Worm (Caenorhabditis elegans) whole organism, young adult: ENCODE data around the gene ddo-2.

Experiments
- B0261.1 ChIP-seq: sonication (generic microtip); optimal IDR thresholded peaks from 2 replicates; lab custom pipeline; 2016; ENCODE audit warnings: mild to moderate bottlenecking, missing genetic modification characterization, moderate library complexity, missing compliant biosample characterization
- C06A6.2 ChIP-seq: fragments of 200-800 bp; sonication (Bioruptor generic); conservative IDR thresholded peaks from 2 replicates; pipeline ENCODE4 v1.3.6; 2022; ENCODE audit warnings: missing genetic modification characterization, missing compliant biosample characterization
- T07F8.4 ChIP-seq: sonication (generic microtip); optimal IDR thresholded peaks from 2 replicates; lab custom pipeline; 2016; ENCODE audit warnings: mild to moderate bottlenecking, missing genetic modification characterization, moderate library complexity, missing compliant biosample characterization
- Y56A3A.18 ChIP-seq: fragments of 200-800 bp; sonication (Bioruptor generic); IDR thresholded peaks from 2 replicates; pipeline ENCODE4 v1.3.6; 2022; ENCODE audit warnings: missing genetic modification reagents, missing genetic modification characterization, missing compliant biosample characterization
- Y95B8A.8 ChIP-seq: fragments of 200-800 bp; sonication (Bioruptor generic); IDR thresholded peaks from 2 replicates; pipeline ENCODE4 v1.3.6; 2022; ENCODE audit warnings: missing genetic modification reagents, missing genetic modification characterization, missing compliant biosample characterization
- ZK185.1 ChIP-seq: sonication (generic microtip); optimal IDR thresholded peaks from 2 replicates; lab custom pipeline; 2016; ENCODE audit warnings: mild to moderate bottlenecking, missing genetic modification characterization, missing compliant biosample characterization; ENCODE audit not compliant: poor library complexity, severe bottlenecking
- ama-1 ChIP-seq, 3 experiments: fragments of 150-350 bp in 1 of 3; sonication (generic microtip) in 2 of 3; optimal IDR thresholded peaks; 2 replicates each; lab custom pipeline; 2014 to 2018; ENCODE audit warnings: missing biosample characterization in 2 of 3, missing genetic modification characterization in 2 of 3, missing genetic modification reagents in 2 of 3
- atf-7 ChIP-seq: sonication (generic microtip); optimal IDR thresholded peaks from 2 replicates; lab custom pipeline; 2017; ENCODE audit warnings: mild to moderate bottlenecking, missing genetic modification characterization, missing compliant biosample characterization
- athp-1 ChIP-seq: sonication (generic microtip); optimal IDR thresholded peaks from 2 replicates; lab custom pipeline; 2017; ENCODE audit warnings: mild to moderate bottlenecking, missing genetic modification characterization, missing compliant biosample characterization
- attf-5 ChIP-seq: fragments of 200-800 bp; sonication (Bioruptor generic); optimal IDR thresholded peaks from 2 replicates; lab custom pipeline; 2018; ENCODE audit warnings: mild to moderate bottlenecking, missing genetic modification characterization, missing compliant biosample characterization
- bed-1 ChIP-seq: fragments of 200-800 bp; sonication (Bioruptor generic); IDR thresholded peaks from 2 replicates; pipeline ENCODE4 v1.3.6; 2022; ENCODE audit warnings: missing genetic modification reagents, missing genetic modification characterization, missing compliant biosample characterization
- bed-2 ChIP-seq: fragments of 200-800 bp; sonication (Bioruptor generic); IDR thresholded peaks from 2 replicates; pipeline ENCODE4 v1.3.6; 2022; ENCODE audit warnings: missing genetic modification reagents, missing genetic modification characterization, missing compliant biosample characterization
- ccch-3 ChIP-seq: fragments of 200-800 bp; sonication (Bioruptor generic); optimal IDR thresholded peaks from 2 replicates; lab custom pipeline; 2018; ENCODE audit warnings: mild to moderate bottlenecking, missing genetic modification characterization, missing compliant biosample characterization
- ceh-58 ChIP-seq: fragments of 200-800 bp; sonication (Bioruptor generic); IDR thresholded peaks from 2 replicates; pipeline ENCODE4 v1.3.6; 2022; ENCODE audit warnings: missing genetic modification characterization, missing compliant biosample characterization
- ceh-79 ChIP-seq: sonication (generic microtip); optimal IDR thresholded peaks from 2 replicates; lab custom pipeline; 2017; ENCODE audit warnings: mild to moderate bottlenecking, missing genetic modification characterization, missing compliant biosample characterization
- egl-44 ChIP-seq: fragments of 200-800 bp; sonication (Bioruptor generic); IDR thresholded peaks from 2 replicates; pipeline ENCODE4 v1.3.6; 2022; ENCODE audit warnings: missing genetic modification reagents, missing genetic modification characterization, missing compliant biosample characterization
- ekl-4 ChIP-seq: fragments of 200-800 bp; sonication (Bioruptor generic); IDR thresholded peaks from 2 replicates; pipeline ENCODE4 v1.3.6; 2022; ENCODE audit warnings: missing genetic modification reagents, missing genetic modification characterization, missing compliant biosample characterization
- let-526 ChIP-seq: fragments of 200-800 bp; sonication (Bioruptor generic); IDR thresholded peaks from 2 replicates; pipeline ENCODE4 v1.3.6; 2022; ENCODE audit warnings: missing genetic modification reagents, missing genetic modification characterization, missing compliant biosample characterization
- lin-40 ChIP-seq: sonication (generic microtip); optimal IDR thresholded peaks from 2 replicates; lab custom pipeline; 2016; ENCODE audit warnings: missing genetic modification characterization, mild to moderate bottlenecking, missing compliant biosample characterization, missing genotype, missing genetic modification reagents
- lin-54 ChIP-seq: fragments of 200-800 bp; sonication (Bioruptor generic); optimal IDR thresholded peaks from 2 replicates; lab custom pipeline; 2018; ENCODE audit warnings: mild to moderate bottlenecking, missing genetic modification characterization, missing compliant biosample characterization
- lsy-27 ChIP-seq: sonication (generic microtip); optimal IDR thresholded peaks from 2 replicates; lab custom pipeline; 2017; ENCODE audit warnings: missing genetic modification characterization, mild to moderate bottlenecking, missing compliant biosample characterization, antibody characterized with exemption, missing genotype, borderline replicate concordance; ENCODE audit not compliant: insufficient read depth
- mxl-1 ChIP-seq: sonication (generic microtip); optimal IDR thresholded peaks from 2 replicates; lab custom pipeline; 2016; ENCODE audit warnings: missing genetic modification characterization, missing compliant biosample characterization
- nfyb-1 ChIP-seq: fragments of 200-800 bp; sonication (Bioruptor generic); IDR thresholded peaks from 2 replicates; pipeline ENCODE4 v1.3.6; 2022; ENCODE audit warnings: missing genetic modification reagents, missing genetic modification characterization, missing compliant biosample characterization
- nhr-27 ChIP-seq: fragments of 200-800 bp; sonication (Bioruptor generic); optimal IDR thresholded peaks from 2 replicates; lab custom pipeline; 2018; ENCODE audit warnings: mild to moderate bottlenecking, missing genetic modification characterization, moderate library complexity, missing compliant biosample characterization
- pha-4 ChIP-seq: fragments of 150-350 bp; sonication (generic microtip); optimal IDR thresholded peaks from 2 replicates; lab custom pipeline; 2014; ENCODE audit warnings: missing biosample characterization, missing genetic modification reagents, missing genetic modification characterization
- sdz-38 ChIP-seq: sonication (generic microtip); optimal IDR thresholded peaks from 2 replicates; lab custom pipeline; 2016; ENCODE audit warnings: missing genotype, missing genetic modification characterization, missing compliant biosample characterization
- sptf-2 ChIP-seq: fragments of 200-800 bp; sonication (Bioruptor generic); optimal IDR thresholded peaks from 2 replicates; lab custom pipeline; 2018; ENCODE audit warnings: mild to moderate bottlenecking, missing genetic modification characterization, missing compliant biosample characterization
- unc-130 ChIP-seq: sonication (generic microtip); optimal IDR thresholded peaks from 2 replicates; lab custom pipeline; 2016; ENCODE audit warnings: missing genetic modification reagents, missing genetic modification characterization, missing compliant biosample characterization
- unc-62 ChIP-seq: fragments of 150-350 bp; optimal IDR thresholded peaks from 2 replicates; lab custom pipeline; 2014; ENCODE audit warnings: missing biosample characterization, missing genetic modification reagents, missing genetic modification characterization
- zfh-2 ChIP-seq: fragments of 200-800 bp; sonication (Bioruptor generic); conservative IDR thresholded peaks from 2 replicates; pipeline ENCODE4 v1.3.6; 2022; ENCODE audit warnings: missing genetic modification reagents, missing genetic modification characterization, missing compliant biosample characterization
- zim-3 ChIP-seq: sonication (generic microtip); optimal IDR thresholded peaks from 2 replicates; lab custom pipeline; 2017; ENCODE audit warnings: mild to moderate bottlenecking, missing genetic modification characterization, moderate library complexity, missing compliant biosample characterization
- ztf-26 ChIP-seq: sonication (generic microtip); optimal IDR thresholded peaks from 2 replicates; lab custom pipeline; 2017; ENCODE audit warnings: missing genetic modification characterization, missing compliant biosample characterization
- ztf-28 ChIP-seq: fragments of 200-800 bp; sonication (Bioruptor generic); IDR thresholded peaks from 2 replicates; pipeline ENCODE4 v1.3.6; 2022; ENCODE audit warnings: missing genetic modification reagents, missing genetic modification characterization, missing compliant biosample characterization

The ddo-2 gene

DNA sequence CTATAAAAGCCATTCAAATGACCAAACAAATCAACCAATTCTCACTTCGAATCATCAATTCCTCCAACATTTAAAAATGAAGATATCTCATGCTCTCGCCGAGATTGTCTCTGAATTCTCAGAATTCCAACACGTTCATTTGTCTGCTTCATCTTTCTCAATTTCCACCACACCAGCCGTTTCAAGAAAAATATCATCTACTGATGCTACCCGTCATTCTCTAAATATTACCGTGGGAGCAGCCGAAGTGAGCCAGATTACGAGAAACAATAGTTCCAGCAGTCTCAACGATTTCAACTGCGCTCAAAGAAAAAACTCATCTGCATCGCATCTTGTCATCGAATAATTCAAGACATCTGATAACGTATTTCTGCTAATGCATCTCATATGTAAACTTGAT lies 20.6 kb downstream of the ddo-2 start, which contains the start of gene F18E3.12:
Gene F18E3.12 (plus strand): TSS at position 77 of the 400 bp plus-strand sequence.
- TF ChIP-seq bed-2 (GFP tag; lab: Robert Waterston, UW) (no peak), ama-1 (optimal IDR thresholded peaks at IDR 0.05; lab: Kevin White, UChicago) (peak; percentile 94), ama-1 (GFP tag; optimal IDR thresholded peaks at IDR 0.05; lab: Kevin White, UChicago) (no peak)

DNA sequence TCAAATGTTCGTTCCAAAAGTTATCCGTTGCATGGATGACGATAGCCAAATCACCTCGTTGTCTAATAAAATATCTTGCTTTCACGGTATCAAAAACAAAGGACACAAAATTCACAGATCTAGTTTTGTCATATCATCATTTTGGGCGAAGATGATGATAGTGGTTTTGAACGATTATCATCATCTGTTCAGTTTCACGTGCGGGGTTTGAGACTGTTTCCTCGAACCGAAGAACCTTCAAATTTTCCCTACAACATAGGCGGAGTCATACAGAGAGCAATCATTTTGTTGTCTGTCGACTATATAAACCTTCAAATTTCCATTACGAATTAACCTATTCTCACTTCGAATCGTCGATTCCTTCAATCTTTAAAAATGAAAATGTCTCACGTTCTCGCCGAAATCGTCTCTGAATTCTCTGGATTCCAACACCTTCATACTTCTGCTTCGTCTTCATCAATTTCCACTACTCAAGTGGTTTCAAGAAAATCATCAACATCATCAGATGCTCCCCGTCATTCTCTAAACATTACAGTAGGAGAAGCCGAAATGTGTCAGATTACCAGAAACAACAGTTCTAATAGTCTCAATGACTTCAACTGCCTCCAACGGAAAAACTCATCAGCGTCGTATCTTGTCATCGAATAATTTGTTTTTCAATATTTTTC lies 22.3 kb downstream of the ddo-2 start, which contains the start of gene F18E3.11:
Gene F18E3.11 (plus strand): TSS at position 376 of the 668 bp plus-strand sequence.
- TF ChIP-seq ama-1 (optimal IDR thresholded peaks at IDR 0.05; lab: Kevin White, UChicago): peak; percentile 97
- no peak for TF ChIP-seq ama-1 (GFP tag; optimal IDR thresholded peaks at IDR 0.05; lab: Kevin White, UChicago)
- TF ChIP-seq C06A6.2 (GFP tag; lab: Robert Waterston, UW): 0 out of 2 replicates have a peak, but pooled peaks have one; percentile 15
- no peak for TF ChIP-seq nhr-27 (tag; lab: Kevin White, UChicago)
- no peak for TF ChIP-seq atf-7 (tag; lab: Kevin White, UChicago)
- no peak for TF ChIP-seq unc-62 (GFP tag; lab: Kevin White, UChicago)
- no peak for TF ChIP-seq athp-1 (tag; lab: Kevin White, UChicago)
- TF ChIP-seq pha-4 (tag; lab: Kevin White, UChicago): no peak
- no peak for TF ChIP-seq zim-3 (tag; lab: Kevin White, UChicago)
- TF ChIP-seq ceh-58 (GFP tag; lab: Robert Waterston, UW): no peak
- no peak for TF ChIP-seq ztf-28
- peak; percentile 57 for TF ChIP-seq ztf-26
- TF ChIP-seq lin-40 (tag; lab: Kevin White, UChicago): peak; percentile 48
- TF ChIP-seq ccch-3 (GFP tag; lab: Kevin White, UChicago): no peak

DNA sequence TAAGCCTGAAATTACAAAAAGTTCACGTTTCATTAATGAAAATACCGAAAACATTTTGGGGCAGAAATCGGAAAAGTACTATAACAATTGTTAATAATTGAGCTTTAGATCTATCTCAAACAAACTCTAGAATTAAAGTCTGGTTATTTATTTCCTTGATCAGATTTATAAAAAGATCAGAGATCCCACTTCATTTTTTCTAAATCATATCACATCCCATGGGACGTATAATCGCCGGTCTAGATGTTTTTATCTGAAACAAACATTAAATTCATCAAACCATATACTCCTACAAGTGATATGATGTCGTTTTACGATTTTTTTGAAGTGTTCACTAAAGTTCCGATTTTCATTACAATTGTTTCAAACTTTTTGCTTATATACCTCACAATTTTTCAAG lies 23.8 kb downstream of the ddo-2 start, which contains the start of gene str-41:
Gene str-41 (plus strand): TSS at position 301 of the 400 bp plus-strand sequence.
- no peak for TF ChIP-seq ceh-79 (tag; lab: Kevin White, UChicago)
- no peak for TF ChIP-seq B0261.1 (tag; lab: Kevin White, UChicago)
- no peak for TF ChIP-seq attf-5
- no peak for TF ChIP-seq nhr-27 (tag; lab: Kevin White, UChicago)
- TF ChIP-seq C06A6.2 (GFP tag; lab: Robert Waterston, UW): no peak
- TF ChIP-seq, all 124 proteins: peak for 0

DNA sequence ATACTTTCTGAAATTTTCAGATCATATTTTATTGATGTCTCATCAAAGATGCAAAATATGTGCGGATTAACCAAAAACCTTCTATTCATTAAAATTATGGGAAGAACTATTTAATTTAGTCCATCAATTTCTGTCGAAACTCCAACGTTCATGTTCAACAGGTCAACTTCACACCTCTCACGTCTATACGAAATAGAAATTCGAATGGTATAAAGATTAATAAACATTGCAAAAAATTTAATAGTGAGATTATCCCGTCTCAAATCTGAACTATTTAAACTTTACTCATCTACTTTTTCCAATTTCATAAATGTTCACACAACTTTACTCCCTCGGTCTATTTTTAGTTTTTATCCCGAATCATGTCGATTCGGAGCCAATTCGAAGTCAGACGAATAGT lies 25.9 kb downstream of the ddo-2 start, which contains the start of gene R13D7.2:
Gene R13D7.2 (plus strand): TSS at position 301 of the 400 bp plus-strand sequence.
- no peak for TF ChIP-seq mxl-1 (tag; lab: Kevin White, UChicago)
- no peak for TF ChIP-seq ZK185.1 (tag; lab: Kevin White, UChicago)
- TF ChIP-seq nfyb-1 (GFP tag; lab: Robert Waterston, UW): no peak
- TF ChIP-seq bed-1 (GFP tag; lab: Robert Waterston, UW): no peak
- no peak for TF ChIP-seq egl-44 (GFP tag; lab: Robert Waterston, UW)
- TF ChIP-seq ceh-58 (GFP tag; lab: Robert Waterston, UW): no peak
- TF ChIP-seq lsy-27 (tag; lab: Kevin White, UChicago): no peak
- TF ChIP-seq ekl-4 (GFP tag; lab: Robert Waterston, UW): no peak
- TF ChIP-seq zfh-2 (GFP tag; lab: Robert Waterston, UW): no peak
- no peak for TF ChIP-seq sptf-2 (GFP tag; lab: Kevin White, UChicago)
- no peak for TF ChIP-seq Y95B8A.8 (GFP tag; lab: Robert Waterston, UW)
- TF ChIP-seq let-526 (GFP tag; lab: Robert Waterston, UW): no peak
- TF ChIP-seq sdz-38: no peak
- TF ChIP-seq T07F8.4 (tag; lab: Kevin White, UChicago): no peak
- no peak for TF ChIP-seq Y56A3A.18 (GFP tag; lab: Robert Waterston, UW)
- TF ChIP-seq unc-130 (GFP tag; lab: Kevin White, UChicago): no peak
- TF ChIP-seq lin-54: no peak
